Fruit fly (Drosophila melanogaster) whole organism, embryonic: Measurements from ENCODE around the gene CG17177.
A peak's percentile ranks its signal among the peaks of the same experiment; 100 is the strongest.

Experiments used
- Blimp-1 ChIP-seq: fragments of 200-800 bp; sonication (Bioruptor generic); optimal IDR thresholded peaks from 3 replicates; lab custom pipeline; 2018; ENCODE audit warnings: missing biosample characterization, missing genetic modification characterization, mild to moderate bottlenecking, moderate library complexity, missing genetic modification reagents
- CG10274 ChIP-seq: fragments of 200-800 bp; sonication (Bioruptor generic); optimal IDR thresholded peaks from 3 replicates; lab custom pipeline; 2017; ENCODE audit warnings: missing biosample characterization, mild to moderate bottlenecking, missing genetic modification characterization
- CG10321 ChIP-seq: fragments of 200-800 bp; sonication (Bioruptor generic); IDR thresholded peaks from 2 replicates; pipeline ENCODE4 v1.3.6; 2022; ENCODE audit warnings: missing biosample characterization, missing genetic modification characterization
- CG10565 ChIP-seq: fragments of 200-800 bp; sonication (Bioruptor generic); optimal IDR thresholded peaks from 3 replicates; lab custom pipeline; 2016; ENCODE audit warnings: missing biosample characterization, mild to moderate bottlenecking, missing genetic modification characterization
- CG11085 ChIP-seq: fragments of 200-800 bp; sonication (Bioruptor generic); IDR thresholded peaks from 2 replicates; pipeline ENCODE4 v1.3.6; 2022; ENCODE audit warnings: missing biosample characterization, missing genetic modification characterization
- CG12155 ChIP-seq: fragments of 200-800 bp; sonication (Bioruptor generic); optimal IDR thresholded peaks from 3 replicates; lab custom pipeline; 2016; ENCODE audit warnings: missing biosample characterization, missing genetic modification characterization
- CG12659 ChIP-seq: fragments of 200-800 bp; sonication (Bioruptor generic); optimal IDR thresholded peaks from 3 replicates; lab custom pipeline; 2017; ENCODE audit warnings: mild to moderate bottlenecking, missing biosample characterization, missing genetic modification reagents, missing genetic modification characterization
- CG12744 ChIP-seq: fragments of 200-800 bp; sonication (Bioruptor generic); optimal IDR thresholded peaks from 2 replicates; lab custom pipeline; 2016; ENCODE audit warnings: missing biosample characterization, missing genetic modification characterization
- CG13123 ChIP-seq: fragments of 200-800 bp; sonication (Bioruptor generic); optimal IDR thresholded peaks from 2 replicates; lab custom pipeline; 2016; ENCODE audit warnings: missing biosample characterization, missing genetic modification characterization
- CG15696 ChIP-seq: fragments of 200-800 bp; sonication (Bioruptor generic); optimal IDR thresholded peaks from 2 replicates; lab custom pipeline; 2019; ENCODE audit warnings: missing biosample characterization, mild to moderate bottlenecking, missing genetic modification characterization, moderate library complexity
- CG16863 ChIP-seq: fragments of 200-800 bp; sonication (Bioruptor generic); optimal IDR thresholded peaks from 3 replicates; lab custom pipeline; 2016; ENCODE audit warnings: missing biosample characterization, missing genetic modification characterization
- CG18599 ChIP-seq: fragments of 200-800 bp; sonication (Bioruptor generic); optimal IDR thresholded peaks from 3 replicates; lab custom pipeline; 2017; ENCODE audit warnings: missing biosample characterization, missing genetic modification characterization, mild to moderate bottlenecking, moderate library complexity, missing genetic modification reagents
- CG2199 ChIP-seq: fragments of 200-800 bp; sonication (Bioruptor generic); IDR thresholded peaks from 3 replicates; pipeline ENCODE4 v1.3.6; 2022; ENCODE audit warnings: missing biosample characterization, missing genetic modification characterization
- CG33557 ChIP-seq: fragments of 200-800 bp; sonication (Bioruptor generic); optimal IDR thresholded peaks from 2 replicates; lab custom pipeline; 2019; ENCODE audit warnings: missing biosample characterization, mild to moderate bottlenecking, missing genetic modification characterization, moderate library complexity
- CG4820 ChIP-seq: fragments of 200-800 bp; sonication (Bioruptor generic); optimal IDR thresholded peaks from 3 replicates; lab custom pipeline; 2016; ENCODE audit warnings: missing biosample characterization, missing genetic modification characterization
- CG6791 ChIP-seq: fragments of 200-800 bp; sonication (Bioruptor generic); IDR thresholded peaks from 3 replicates; pipeline ENCODE4 v1.3.6; 2022; ENCODE audit warnings: missing biosample characterization, missing genetic modification characterization; ENCODE audit not compliant: partially characterized antibody
- CG9797 ChIP-seq: fragments of 200-800 bp; sonication (Bioruptor generic); optimal IDR thresholded peaks from 3 replicates; lab custom pipeline; 2018; ENCODE audit warnings: missing biosample characterization, mild to moderate bottlenecking, missing genetic modification characterization
- CG9817 ChIP-seq: fragments of 200-800 bp; sonication (Bioruptor generic); optimal IDR thresholded peaks from 2 replicates; lab custom pipeline; 2018; ENCODE audit warnings: missing biosample characterization, mild to moderate bottlenecking, missing genetic modification characterization, moderate library complexity
- D19B ChIP-seq: fragments of 200-800 bp; sonication (Bioruptor generic); optimal IDR thresholded peaks from 2 replicates; lab custom pipeline; 2017; ENCODE audit warnings: missing biosample characterization, mild to moderate bottlenecking, missing genetic modification characterization
- Ets65A ChIP-seq: fragments of 200-800 bp; sonication (Bioruptor generic); peaks from one replicate; lab custom pipeline; 2016; ENCODE audit warnings: missing biosample characterization, missing genetic modification characterization
- H15 ChIP-seq: fragments of 200-800 bp; sonication (Bioruptor generic); IDR thresholded peaks from 3 replicates; pipeline ENCODE4 v1.3.6; 2022; ENCODE audit warnings: missing biosample characterization, missing genetic modification characterization
- Hey ChIP-seq: fragments of 200-800 bp; sonication (Bioruptor generic); optimal IDR thresholded peaks from 3 replicates; lab custom pipeline; 2018; ENCODE audit warnings: missing biosample characterization, mild to moderate bottlenecking, missing genetic modification characterization
- Hr39 ChIP-seq: fragments of >200 bp; optimal IDR thresholded peaks from 2 replicates; lab custom pipeline; 2017
- Kr ChIP-seq: fragments of 200-800 bp; sonication (Bioruptor generic); optimal IDR thresholded peaks from 2 replicates; lab custom pipeline; 2017; ENCODE audit warnings: missing biosample characterization, mild to moderate bottlenecking, missing genetic modification characterization
- Mad ChIP-seq: fragments of 200-800 bp; sonication (Bioruptor generic); optimal IDR thresholded peaks from 2 replicates; lab custom pipeline; 2016; ENCODE audit warnings: missing biosample characterization, missing genetic modification characterization
- Med ChIP-seq: fragments of 200-800 bp; sonication (Bioruptor generic); peaks from one replicate; lab custom pipeline; 2016; ENCODE audit warnings: missing biosample characterization, missing genetic modification characterization, mild to moderate bottlenecking, inconsistent platforms, moderate library complexity
- Scr ChIP-seq: fragments of 200-800 bp; sonication (Bioruptor generic); IDR thresholded peaks from 2 replicates; pipeline ENCODE4 v1.3.6; 2022; ENCODE audit warnings: missing biosample characterization, missing genetic modification characterization; ENCODE audit not compliant: partially characterized antibody
- Stat92E ChIP-seq, 3 experiments: fragments of >200 bp in 2 of 3; fragments of 200-800 bp in 1 of 3; sonication (Bioruptor generic) in 1 of 3; optimal IDR thresholded peaks; 2 replicates each; lab custom pipeline; 2017 to 2019; ENCODE audit warnings: missing biosample characterization in 3 of 3, missing genetic modification characterization in 3 of 3, mild to moderate bottlenecking in 1 of 3, moderate library complexity in 1 of 3
- aop ChIP-seq: fragments of 200-800 bp; sonication (Bioruptor generic); IDR thresholded peaks from 2 replicates; pipeline ENCODE4 v1.3.6; 2022; ENCODE audit warnings: missing biosample characterization, missing genetic modification characterization
- cg ChIP-seq: fragments of 200-800 bp; sonication (Bioruptor generic); optimal IDR thresholded peaks from 3 replicates; lab custom pipeline; 2019; ENCODE audit warnings: missing biosample characterization, mild to moderate bottlenecking, missing genetic modification characterization, moderate library complexity
- corto ChIP-seq: fragments of 200-800 bp; sonication (Bioruptor generic); optimal IDR thresholded peaks from 2 replicates; lab custom pipeline; 2016; ENCODE audit warnings: missing biosample characterization, mild to moderate bottlenecking, missing genetic modification characterization, moderate library complexity
- danr ChIP-seq: fragments of 200-800 bp; sonication (Bioruptor generic); IDR thresholded peaks from 2 replicates; pipeline ENCODE4 v1.3.6; 2022; ENCODE audit warnings: missing biosample characterization, missing genetic modification characterization
- dmrt11E ChIP-seq: fragments of 200-800 bp; sonication (Bioruptor generic); optimal IDR thresholded peaks from 3 replicates; lab custom pipeline; 2018; ENCODE audit warnings: missing biosample characterization, mild to moderate bottlenecking, missing genetic modification characterization, moderate library complexity
- dmrt99B ChIP-seq: fragments of 200-800 bp; sonication (Bioruptor generic); optimal IDR thresholded peaks from 2 replicates; lab custom pipeline; 2018; ENCODE audit warnings: missing biosample characterization, mild to moderate bottlenecking, missing genetic modification characterization, moderate library complexity
- gcm ChIP-seq: fragments of 200-800 bp; sonication (Bioruptor generic); optimal IDR thresholded peaks from 2 replicates; lab custom pipeline; 2019; ENCODE audit warnings: missing biosample characterization, mild to moderate bottlenecking, missing genetic modification characterization, moderate library complexity
- gfzf ChIP-seq: fragments of 200-800 bp; sonication (Bioruptor generic); optimal IDR thresholded peaks from 2 replicates; lab custom pipeline; 2016; ENCODE audit warnings: missing biosample characterization, mild to moderate bottlenecking, missing genetic modification characterization, moderate library complexity
- grau ChIP-seq: fragments of 200-800 bp; optimal IDR thresholded peaks from 3 replicates; lab custom pipeline; 2019; ENCODE audit warnings: missing biosample characterization, mild to moderate bottlenecking, missing genetic modification characterization, moderate library complexity
- hth ChIP-seq: fragments of >200 bp; optimal IDR thresholded peaks from 2 replicates; lab custom pipeline; 2017; ENCODE audit warnings: inconsistent platforms
- kah ChIP-seq: fragments of 200-800 bp; sonication (Bioruptor generic); optimal IDR thresholded peaks from 2 replicates; lab custom pipeline; 2018; ENCODE audit warnings: missing biosample characterization, mild to moderate bottlenecking, missing genetic modification characterization
- lbe ChIP-seq: fragments of 200-800 bp; sonication (Bioruptor generic); optimal IDR thresholded peaks from 2 replicates; lab custom pipeline; 2016; ENCODE audit warnings: missing biosample characterization, mild to moderate bottlenecking, missing genetic modification characterization
- odd ChIP-seq: fragments of 200-800 bp; sonication (Bioruptor generic); optimal IDR thresholded peaks from 2 replicates; lab custom pipeline; 2017; ENCODE audit warnings: missing biosample characterization, mild to moderate bottlenecking, missing genetic modification characterization
- pum ChIP-seq: fragments of 200-800 bp; sonication (Bioruptor generic); optimal IDR thresholded peaks from 2 replicates; lab custom pipeline; 2016; ENCODE audit warnings: missing biosample characterization, missing genetic modification characterization
- repo ChIP-seq: fragments of 200-800 bp; sonication (Bioruptor generic); optimal IDR thresholded peaks from 2 replicates; lab custom pipeline; 2016; ENCODE audit warnings: missing biosample characterization, missing genetic modification characterization
- sens-2 ChIP-seq: fragments of 200-800 bp; sonication (Bioruptor generic); IDR thresholded peaks from 2 replicates; pipeline ENCODE4 v1.3.6; 2022; ENCODE audit warnings: missing biosample characterization, missing genetic modification characterization
- tin ChIP-seq: fragments of 200-800 bp; sonication (Bioruptor generic); optimal IDR thresholded peaks from 3 replicates; lab custom pipeline; 2016; ENCODE audit warnings: missing biosample characterization, missing genetic modification characterization
- tll ChIP-seq, 2 experiments: fragments of 200-800 bp in 1 of 2; fragments of >200 bp in 1 of 2; sonication (Bioruptor generic) in 1 of 2; optimal IDR thresholded peaks; 2 replicates each; lab custom pipeline; 2017 to 2019; ENCODE audit warnings: missing biosample characterization in 2 of 2, missing genetic modification characterization in 2 of 2, mild to moderate bottlenecking in 1 of 2, moderate library complexity in 1 of 2
- trem ChIP-seq: fragments of 200-800 bp; optimal IDR thresholded peaks from 3 replicates; lab custom pipeline; 2019; ENCODE audit warnings: missing biosample characterization, mild to moderate bottlenecking, missing genetic modification characterization, moderate library complexity
- zfh2 ChIP-seq: fragments of 200-800 bp; sonication (Bioruptor generic); optimal IDR thresholded peaks from 2 replicates; lab custom pipeline; 2016; ENCODE audit warnings: missing biosample characterization, missing genetic modification characterization

The CG17177 gene

DNA sequence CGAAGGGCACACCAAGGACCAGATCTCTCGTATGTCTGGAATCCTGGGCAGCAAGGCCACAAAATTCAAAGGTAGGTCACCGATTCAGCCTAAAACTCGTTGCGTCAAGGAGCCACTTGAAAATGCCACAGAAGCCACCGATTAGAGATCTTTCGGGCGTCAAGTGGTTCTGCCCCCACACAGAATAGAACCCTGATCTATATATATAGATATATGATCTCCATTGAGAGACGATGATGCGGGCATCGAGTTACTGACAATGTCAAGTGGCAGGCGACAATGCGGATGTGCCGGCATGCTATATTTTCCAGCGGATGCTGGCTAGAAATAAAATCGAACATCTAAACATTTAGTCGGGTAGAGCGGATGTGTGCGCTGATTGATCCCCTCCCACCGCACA, 37.1 kb downstream of the CG17177 start:
- TF ChIP-seq Kr (GFP tag; lab: Kevin White, UChicago) (peak; percentile 35), danr (GFP tag; lab: Robert Waterston, UW) (no peak), H15 (GFP tag; lab: Robert Waterston, UW) (no peak), tin (GFP tag; lab: Kevin White, UChicago) (peak; percentile 3), gcm (peak; percentile 90), pum (GFP tag; lab: Kevin White, UChicago) (no peak), kah (peak; percentile 74), dmrt11E (tag; lab: Kevin White, UChicago) (peak; percentile 49), Med (GFP tag; lab: Kevin White, UChicago) (peak; percentile 42)
- TF ChIP-seq, all 482 proteins: peak for 6

DNA sequence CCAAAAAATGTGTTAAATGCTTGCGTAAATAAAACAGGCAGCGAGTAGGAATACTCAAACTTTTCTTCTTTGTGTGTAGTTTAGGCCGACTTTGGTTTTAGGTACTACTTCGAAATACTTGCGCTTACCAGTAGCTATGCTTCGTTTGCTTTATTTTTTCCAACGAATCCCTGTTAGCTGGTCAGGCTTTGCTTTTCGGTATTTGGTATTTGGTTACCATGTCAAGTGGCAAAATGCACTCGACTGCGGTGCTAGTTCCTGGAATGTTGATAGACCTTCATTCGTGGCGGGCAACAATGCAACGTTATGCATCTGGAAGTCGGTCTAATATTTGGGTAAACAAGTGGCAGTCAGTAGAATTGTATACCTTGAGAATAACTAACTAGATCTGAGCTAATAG, 37.7 kb downstream of the CG17177 start:
- no peak for TF ChIP-seq odd (GFP tag; lab: Kevin White, UChicago)
- no peak for TF ChIP-seq CG4820 (GFP tag; lab: Kevin White, UChicago)
- TF ChIP-seq CG16863 (GFP tag; lab: Kevin White, UChicago) = no peak
- no peak for TF ChIP-seq Scr (GFP tag; lab: Robert Waterston, UW)
- no peak for TF ChIP-seq CG13123
- peak; percentile 10 for TF ChIP-seq Ets65A
- 0 out of 3 replicates have a peak, but pooled peaks have one; percentile 5 for TF ChIP-seq CG2199 (GFP tag; lab: Robert Waterston, UW)
- TF ChIP-seq gfzf = no peak
- no peak for TF ChIP-seq CG9797 (GFP tag; lab: Kevin White, UChicago)
- no peak for TF ChIP-seq repo (GFP tag; lab: Kevin White, UChicago)
- TF ChIP-seq sens-2 (GFP tag; lab: Robert Waterston, UW) = no peak
- TF ChIP-seq CG10565 (GFP tag; lab: Kevin White, UChicago) = no peak
- no peak for TF ChIP-seq CG15696 (tag; lab: Kevin White, UChicago)
- TF ChIP-seq Stat92E (GFP tag; optimal IDR thresholded peaks at IDR 0.05; lab: Kevin White, UChicago) = peak in 1 of 3 experiments; percentile 71
- TF ChIP-seq hth = no peak
- peak in 1 of 2 experiments; percentile 62 for TF ChIP-seq tll (GFP tag; optimal IDR thresholded peaks at IDR 0.05; lab: Kevin White, UChicago)
- no peak for TF ChIP-seq lbe (GFP tag; lab: Kevin White, UChicago)
- TF ChIP-seq Hr39 = no peak
- no peak for TF ChIP-seq cg (GFP tag; lab: Kevin White, UChicago)
- no peak for TF ChIP-seq CG12155 (GFP tag; lab: Kevin White, UChicago)

DNA sequence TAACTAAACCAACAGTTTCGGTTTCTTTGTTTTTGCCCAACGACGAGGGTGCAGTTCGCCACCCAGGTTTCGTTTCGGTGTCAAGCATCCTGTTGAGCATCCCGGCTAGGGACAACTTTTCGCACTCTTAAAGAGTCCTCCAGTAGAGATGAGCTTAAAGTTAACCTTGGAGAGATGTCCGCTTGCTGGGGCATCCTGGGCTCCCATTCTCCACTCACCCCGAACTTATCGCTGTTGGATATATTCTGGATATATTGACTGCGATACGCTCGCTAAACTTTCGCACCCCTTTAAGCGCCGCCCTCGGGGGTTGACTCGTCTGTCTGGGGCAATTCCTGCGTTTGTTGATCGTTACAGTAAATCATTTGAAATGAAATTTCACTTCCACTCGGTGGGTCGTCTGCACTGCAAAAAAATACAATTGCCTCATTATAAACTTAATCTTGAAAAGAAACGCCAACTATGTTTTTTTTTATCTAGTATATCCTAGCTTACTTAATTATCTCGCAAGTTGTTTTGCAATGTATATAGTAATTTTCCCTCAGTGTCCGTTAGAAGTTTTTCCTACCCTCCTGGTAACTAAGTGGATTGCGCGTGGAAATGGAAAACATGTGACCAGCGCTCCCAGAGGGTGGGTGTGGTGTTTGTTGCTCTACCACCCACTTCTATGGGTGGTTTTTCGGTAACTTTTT, 39.8 kb downstream of the CG17177 start:
- TF ChIP-seq CG11085 (GFP tag; lab: Robert Waterston, UW) = peak; percentile 71; the same call in 1 of the 2 replicates
- TF ChIP-seq CG6791 = no peak
- peak; percentile 69 for TF ChIP-seq CG12744
- TF ChIP-seq zfh2 (GFP tag; lab: Kevin White, UChicago) = peak; percentile 44
- peak; percentile 67 for TF ChIP-seq Blimp-1
- peak; percentile 88 for TF ChIP-seq CG18599
- TF ChIP-seq grau = peak; percentile 72
- peak; percentile 29 for TF ChIP-seq trem (tag; lab: Kevin White, UChicago)
- peak; percentile 61 for TF ChIP-seq CG33557 (GFP tag; lab: Kevin White, UChicago)
- peak; percentile 81 for TF ChIP-seq CG12659 (GFP tag; lab: Kevin White, UChicago)
- no peak for TF ChIP-seq corto
- TF ChIP-seq Mad (GFP tag; lab: Kevin White, UChicago) = peak; percentile 62
- TF ChIP-seq Hey = peak; percentile 55
- no peak for TF ChIP-seq aop (GFP tag; lab: Robert Waterston, UW)
- TF ChIP-seq dmrt99B (tag; lab: Kevin White, UChicago) = peak; percentile 83
- peak; percentile 22 for TF ChIP-seq CG10274
- TF ChIP-seq CG9817 (tag; lab: Kevin White, UChicago) = peak; percentile 73
- TF ChIP-seq D19B (GFP tag; lab: Kevin White, UChicago) = no peak
- TF ChIP-seq CG10321 = no peak; the same call in 1 of the 2 replicates
